Worm (Caenorhabditis elegans) whole organism, mixed stage, embryonic: ENCODE results near the gene F43G6.16.

Experiments used
- nhr-12 ChIP-seq: fragments of 150-350 bp; optimal IDR thresholded peaks from 2 replicates; lab custom pipeline; 2014; ENCODE audit warnings: missing biosample characterization, missing genetic modification characterization
- nhr-237 ChIP-seq: fragments of 150-350 bp; optimal IDR thresholded peaks from 2 replicates; lab custom pipeline; 2014; ENCODE audit warnings: missing biosample characterization, missing genetic modification characterization
- nhr-76 ChIP-seq: sonication (generic microtip); optimal IDR thresholded peaks from 2 replicates; lab custom pipeline; 2017; ENCODE audit warnings: missing biosample characterization, missing genetic modification characterization
- pha-4 ChIP-seq: fragments of 150-350 bp; optimal IDR thresholded peaks from 2 replicates; lab custom pipeline; 2018; ENCODE audit warnings: missing biosample characterization, missing genetic modification reagents, missing genetic modification characterization
- sem-2 ChIP-seq: fragments of 200-800 bp; sonication (Bioruptor generic); optimal IDR thresholded peaks from 2 replicates; lab custom pipeline; 2018; ENCODE audit warnings: mild to moderate bottlenecking, missing genetic modification characterization, missing compliant biosample characterization
- unc-39 ChIP-seq: fragments of 150-350 bp; optimal IDR thresholded peaks from 2 replicates; lab custom pipeline; 2014; ENCODE audit warnings: missing biosample characterization, missing genetic modification characterization
- zip-8 ChIP-seq: fragments of 150-350 bp; optimal IDR thresholded peaks from 2 replicates; lab custom pipeline; 2014; ENCODE audit warnings: missing biosample characterization, missing genetic modification characterization

DNA sequence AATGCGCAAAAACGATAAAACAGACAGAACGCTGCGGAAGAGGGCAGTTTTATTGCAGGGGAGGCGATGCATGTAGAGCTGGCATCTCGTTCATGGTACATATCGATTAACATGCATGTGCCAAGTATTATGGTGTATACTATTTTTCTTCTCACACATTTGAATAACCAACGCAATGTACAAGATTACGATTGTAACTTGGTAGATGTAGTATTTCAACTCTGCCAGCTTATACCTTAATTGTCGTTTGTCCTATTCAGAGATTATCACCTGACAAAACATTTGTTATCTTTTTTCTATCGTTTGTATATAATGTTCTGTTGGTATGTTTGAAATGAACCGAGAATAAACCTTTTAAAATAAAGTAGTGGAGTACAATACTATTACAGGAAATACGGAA lies 47.5 kb upstream of the F43G6.16 start, which contains the start of gene pes-5:
- TF ChIP-seq nhr-12 (tag; lab: Kevin White, UChicago) = no peak
- no peak for TF ChIP-seq unc-39 (tag; lab: Kevin White, UChicago)
- TF ChIP-seq sem-2 (GFP tag; lab: Kevin White, UChicago) = no peak
- no peak for TF ChIP-seq nhr-76 (tag; lab: Kevin White, UChicago)
- no peak for TF ChIP-seq zip-8 (tag; lab: Kevin White, UChicago)
- TF ChIP-seq pha-4 = no peak
- no peak for TF ChIP-seq nhr-237 (tag; lab: Kevin White, UChicago)
